Fruit fly (Drosophila melanogaster): Measurements from ENCODE around the gene CG13056.

DNA sequence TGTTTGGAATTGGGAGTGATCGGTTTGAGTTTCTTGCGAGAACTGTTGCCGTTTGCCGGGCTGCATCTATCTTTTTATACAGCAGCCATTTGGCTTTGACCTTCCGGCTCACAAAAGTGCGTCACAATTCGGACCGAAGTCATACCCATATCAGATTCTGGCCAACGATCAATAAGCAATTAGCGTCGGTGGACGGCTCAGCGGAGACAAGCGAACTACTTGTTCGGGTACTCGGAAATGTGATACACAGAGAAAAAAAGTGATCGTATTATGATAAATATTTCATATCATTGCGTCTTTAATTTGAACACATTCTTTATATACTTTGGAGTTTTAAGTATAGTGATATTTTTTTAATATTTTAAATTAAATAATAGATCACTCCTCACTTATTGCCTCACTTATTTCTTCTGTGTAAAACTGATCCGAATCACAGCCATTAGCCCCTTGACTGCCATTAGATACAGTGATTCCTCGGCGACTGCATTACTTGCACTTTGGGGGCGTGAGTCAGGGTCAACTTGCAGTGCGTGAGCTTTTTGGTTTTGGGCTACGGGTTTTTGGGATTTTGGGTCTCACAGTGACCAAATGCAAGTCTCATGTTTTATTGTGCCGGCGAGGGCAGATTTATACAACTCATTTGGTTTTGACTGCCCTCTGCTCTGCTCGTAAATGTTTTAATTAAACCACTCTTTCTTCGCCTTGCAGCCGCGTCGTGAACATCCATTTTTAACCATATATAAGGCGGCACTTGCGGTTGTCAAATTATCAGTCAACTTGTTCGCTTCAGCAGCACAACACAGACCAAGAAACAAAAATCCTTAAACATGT, 27.1 kb upstream of the CG13056 start, which contains the start of the genes CG13043 and CG13063:
- TF ChIP-seq CG7101 (tag; optimal IDR thresholded peaks at IDR 0.05) (no peak), Crg-1 (GFP tag; optimal IDR thresholded peaks at IDR 0.05) (no peak), toe (GFP tag; optimal IDR thresholded peaks at IDR 0.05) (no peak), cnc (optimal IDR thresholded peaks at IDR 0.05) (no peak), CG5204 (GFP tag; optimal IDR thresholded peaks at IDR 0.05) (no peak), CG12768 (GFP tag; optimal IDR thresholded peaks at IDR 0.05) (no peak), CG7045 (GFP tag; optimal IDR thresholded peaks at IDR 0.05) (no peak)
